Worm (Caenorhabditis elegans) whole organism, early embryonic: ENCODE measurements around the gene str-108.

Experiments used
- B0310.2 ChIP-seq: sonication (generic microtip); optimal IDR thresholded peaks from 2 replicates; lab custom pipeline; 2016; ENCODE audit warnings: mild to moderate bottlenecking, missing genetic modification characterization, missing compliant biosample characterization
- F13C5.2 ChIP-seq: sonication (generic microtip); optimal IDR thresholded peaks from 2 replicates; lab custom pipeline; 2017; ENCODE audit warnings: mild to moderate bottlenecking, missing genetic modification characterization, inconsistent platforms, missing compliant biosample characterization
- aly-1 ChIP-seq: sonication (generic microtip); optimal IDR thresholded peaks from 2 replicates; lab custom pipeline; 2016; ENCODE audit warnings: missing genetic modification characterization, missing compliant biosample characterization
- ama-1 ChIP-seq: fragments of 150-350 bp; optimal IDR thresholded peaks from 2 replicates; lab custom pipeline; 2014
- ceh-13 ChIP-seq: fragments of 200-800 bp; sonication (Bioruptor generic); optimal IDR thresholded peaks from 2 replicates; lab custom pipeline; 2018; ENCODE audit warnings: mild to moderate bottlenecking, missing genetic modification characterization, missing compliant biosample characterization
- ets-7 ChIP-seq: sonication (generic microtip); optimal IDR thresholded peaks from 2 replicates; lab custom pipeline; 2016; ENCODE audit warnings: missing genotype, missing genetic modification characterization, missing compliant biosample characterization
- flt-1 ChIP-seq: fragments of 200-800 bp; sonication (Bioruptor generic); IDR thresholded peaks from 2 replicates; pipeline ENCODE4 v1.3.6; 2022; ENCODE audit warnings: missing genetic modification characterization, missing compliant biosample characterization
- hmbx-1 ChIP-seq: sonication (generic microtip); optimal IDR thresholded peaks from 2 replicates; lab custom pipeline; 2016; ENCODE audit warnings: mild to moderate bottlenecking, missing genetic modification characterization, missing compliant biosample characterization
- hmg-4 ChIP-seq: fragments of 200-800 bp; sonication (Bioruptor generic); optimal IDR thresholded peaks from 2 replicates; lab custom pipeline; 2018; ENCODE audit warnings: mild to moderate bottlenecking, missing genetic modification characterization, missing compliant biosample characterization
- pes-1 ChIP-seq: fragments of 200-800 bp; sonication (Bioruptor generic); IDR thresholded peaks from 2 replicates; pipeline ENCODE4 v1.3.6; 2022; ENCODE audit warnings: missing genetic modification reagents, missing genetic modification characterization, missing compliant biosample characterization
- sea-1 ChIP-seq: fragments of 200-800 bp; sonication (Bioruptor generic); conservative IDR thresholded peaks from 2 replicates; pipeline ENCODE4 v1.3.6; 2022; ENCODE audit warnings: missing genetic modification characterization, missing compliant biosample characterization
- tbx-11 ChIP-seq: fragments of 200-800 bp; sonication (Bioruptor generic); IDR thresholded peaks from 2 replicates; pipeline ENCODE4 v1.3.6; 2022; ENCODE audit warnings: missing genetic modification characterization, missing compliant biosample characterization
- tbx-37 ChIP-seq: fragments of 200-800 bp; sonication (Bioruptor generic); conservative IDR thresholded peaks from 2 replicates; pipeline ENCODE4 v1.3.6; 2022; ENCODE audit warnings: missing genetic modification reagents, missing genetic modification characterization, missing compliant biosample characterization
- tra-4 ChIP-seq: sonication (generic microtip); optimal IDR thresholded peaks from 2 replicates; lab custom pipeline; 2017; ENCODE audit warnings: missing genetic modification characterization, missing compliant biosample characterization

DNA sequence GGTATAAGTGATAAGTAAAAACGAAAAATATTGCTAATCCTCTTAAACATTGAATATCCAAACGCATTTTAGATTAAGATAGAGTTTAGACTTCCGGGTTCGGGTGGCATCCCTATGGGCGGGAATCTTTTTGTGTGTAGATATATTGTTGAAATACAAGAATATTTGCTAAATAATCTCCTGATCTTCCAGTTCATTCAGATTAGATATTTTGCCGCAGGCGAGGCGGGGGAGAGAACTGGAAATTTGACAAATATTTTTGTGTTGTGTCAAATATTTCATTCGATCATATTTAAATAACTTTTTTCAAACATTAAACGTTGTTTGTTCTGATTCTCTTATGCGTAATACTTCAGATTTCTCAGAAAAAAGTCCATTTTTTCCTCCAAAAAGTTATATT, 43.8 kb downstream of the str-108 start, which contains the start of gene oac-15:
- TF ChIP-seq ama-1 (lab: Kevin White, UChicago) (no peak), flt-1 (no peak), tbx-37 (GFP tag; lab: Robert Waterston, UW) (no peak), sea-1 (GFP tag; lab: Robert Waterston, UW) (no peak), ceh-13 (GFP tag; lab: Kevin White, UChicago) (no peak), hmg-4 (GFP tag; lab: Kevin White, UChicago) (no peak), pes-1 (GFP tag; lab: Robert Waterston, UW) (no peak), hmbx-1 (tag; lab: Kevin White, UChicago) (no peak), ets-7 (no peak), B0310.2 (tag; lab: Kevin White, UChicago) (no peak), tbx-11 (GFP tag; lab: Robert Waterston, UW) (no peak), aly-1 (no peak), tra-4 (no peak), F13C5.2 (no peak)
